Fruit fly (Drosophila melanogaster): Measurements from ENCODE around the gene Sf3b5.

Gene Sf3b5

DNA sequence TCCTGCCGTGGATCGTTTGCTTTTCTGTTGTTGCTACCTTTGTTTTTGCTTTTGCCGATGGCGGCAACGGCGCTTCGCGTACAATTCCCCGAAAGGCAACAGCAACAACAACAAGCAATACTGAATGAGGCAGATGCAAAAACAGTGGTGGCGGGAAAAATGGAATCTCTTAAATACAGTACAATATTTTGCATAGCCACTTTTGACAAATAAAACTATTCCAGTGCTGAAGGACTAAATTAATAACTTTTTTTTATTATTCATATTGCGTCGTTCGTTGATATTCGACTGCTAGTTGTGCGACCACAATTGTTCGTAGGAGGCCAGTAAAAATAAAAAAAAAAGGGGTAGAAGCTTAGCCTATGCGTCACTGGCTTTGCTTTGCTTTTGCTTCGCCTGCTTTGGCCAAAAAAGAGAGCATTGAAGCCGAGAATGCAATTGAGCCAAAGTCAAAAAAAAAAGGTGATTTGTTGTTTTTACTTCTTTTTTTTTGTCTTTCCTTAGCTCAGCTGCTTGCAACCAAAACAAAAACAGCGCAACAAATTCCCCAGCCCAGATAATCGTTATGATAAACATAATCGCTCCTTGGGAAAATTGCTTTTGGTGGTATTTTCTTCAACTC lies 16.8 kb upstream of the Sf3b5 start (continued):
- TF ChIP-seq CG17802 (tag; optimal IDR thresholded peaks at IDR 0.05) (peak; percentile 64), zf30C (GFP tag; optimal IDR thresholded peaks at IDR 0.05) (no peak), Scr (GFP tag; IDR thresholded peaks at IDR 0.05; ENCODE audit: partially characterized antibody) (no peak), esg (GFP tag; conservative IDR thresholded peaks at IDR 0.05) (peak; percentile 92), CG14441 (GFP tag; IDR thresholded peaks at IDR 0.05) (peak; percentile 91), en (GFP tag; optimal IDR thresholded peaks at IDR 0.05) (peak; percentile 44), CG4328 (GFP tag; optimal IDR thresholded peaks at IDR 0.05) (no peak), CG14014 (GFP tag; IDR thresholded peaks at IDR 0.05) (peak; percentile 91), CG17361 (GFP tag; IDR thresholded peaks at IDR 0.05) (peak; percentile 88), slbo (GFP tag; IDR thresholded peaks at IDR 0.05) (peak; percentile 95), Dfd (GFP tag; optimal IDR thresholded peaks at IDR 0.05) (no peak), CG18011 (GFP tag; optimal IDR thresholded peaks at IDR 0.05) (peak; percentile 70), HmgD (GFP tag; optimal IDR thresholded peaks at IDR 0.05) (peak; percentile 72), tll (GFP tag; optimal IDR thresholded peaks at IDR 0.05) (no peak), Dip2 (GFP tag; IDR thresholded peaks at IDR 0.05) (peak; percentile 38; the same call in 1 of the 2 replicates), CG43689 (GFP tag; IDR thresholded peaks at IDR 0.05) (peak; percentile 86), Dp (GFP tag; optimal IDR thresholded peaks at IDR 0.05) (no peak), dimm (GFP tag; IDR thresholded peaks at IDR 0.05) (no peak; the same call in 1 of the 2 replicates), CG34422 (GFP tag; IDR thresholded peaks at IDR 0.05) (peak; percentile 91), Xrp1 (GFP tag; IDR thresholded peaks at IDR 0.05) (peak; percentile 91), CG1792 (GFP tag; optimal IDR thresholded peaks at IDR 0.05) (peak; percentile 49), Max (GFP tag; optimal IDR thresholded peaks at IDR 0.05) (peak; percentile 77), ttk (GFP tag; IDR thresholded peaks at IDR 0.05) (peak; percentile 92), CG10979 (tag; optimal IDR thresholded peaks at IDR 0.05) (peak; percentile 79), CoRest (tag; optimal IDR thresholded peaks at IDR 0.05) (peak; percentile 84), fd102C (GFP tag; optimal IDR thresholded peaks at IDR 0.05) (no peak), pzg (GFP tag; optimal IDR thresholded peaks at IDR 0.05) (peak; percentile 1), Taf1 (GFP tag; IDR thresholded peaks at IDR 0.05) (peak; percentile 74), Rx (GFP tag; IDR thresholded peaks at IDR 0.05) (peak; percentile 88), bbx (GFP tag; IDR thresholded peaks at IDR 0.05; ENCODE audit: partially characterized antibody) (no peak), hb (GFP tag; IDR thresholded peaks at IDR 0.05; ENCODE audit: partially characterized antibody) (no peak), CG1024 (GFP tag; IDR thresholded peaks at IDR 0.05) (peak; percentile 82), CG34376 (GFP tag; optimal IDR thresholded peaks at IDR 0.05) (peak; percentile 20), insv (GFP tag; optimal IDR thresholded peaks at IDR 0.05) (peak in 1 of 2 experiments; percentile 3), NC2α (GFP tag; optimal IDR thresholded peaks at IDR 0.05) (peak; percentile 59), shn (GFP tag; optimal IDR thresholded peaks at IDR 0.05) (peak; percentile 74), row (GFP tag; IDR thresholded peaks at IDR 0.05) (peak; percentile 90), eyg (GFP tag; optimal IDR thresholded peaks at IDR 0.05) (peak; percentile 74), Aef1 (GFP tag; IDR thresholded peaks at IDR 0.05) (peak; percentile 92), Oaz (GFP tag; IDR thresholded peaks at IDR 0.05) (peak; percentile 80), klu (GFP tag; IDR thresholded peaks at IDR 0.05) (peak; percentile 29; the same call in 1 of the 2 replicates), Six4 (GFP tag; optimal IDR thresholded peaks at IDR 0.05) (peak; percentile 68), Hand (GFP tag; optimal IDR thresholded peaks at IDR 0.05) (peak; percentile 55), CG17359 (tag; optimal IDR thresholded peaks at IDR 0.05) (peak; percentile 95), Hey (tag; optimal IDR thresholded peaks at IDR 0.05) (peak; percentile 7), Abd-B (GFP tag; optimal IDR thresholded peaks at IDR 0.05) (peak; percentile 75), YL-1 (GFP tag; optimal IDR thresholded peaks at IDR 0.05) (peak; percentile 16), fu2 (GFP tag; optimal IDR thresholded peaks at IDR 0.05) (peak; percentile 70), CG11504 (tag; optimal IDR thresholded peaks at IDR 0.05) (peak; percentile 92), vnd (GFP tag; IDR thresholded peaks at IDR 0.05; ENCODE audit: partially characterized antibody) (no peak)

Data from whole organism, embryonic.